Worm (Caenorhabditis elegans): ENCODE results near the gene atln-2.
"Not testable (repeated sequence)": the region's sequence is repeated elsewhere in the genome, so short reads cannot be mapped to it uniquely, and the experiment has no call there.

Gene atln-2

ce11 chrIV:14958551-14958950, 22.9 kb upstream of the atln-2 start, which contains the start of gene Y41E3.1:
TSS of gene Y41E3.1 (minus strand) at chrIV:14958874.
- no peak for TF ChIP-seq T22C8.4 (GFP tag; IDR thresholded peaks at IDR 0.05)
- TF ChIP-seq ztf-23 (GFP tag; IDR thresholded peaks at IDR 0.05) = no peak
- TF ChIP-seq ref-1 (GFP tag; conservative IDR thresholded peaks at IDR 0.05) = no peak
- TF ChIP-seq flt-1 (GFP tag; IDR thresholded peaks at IDR 0.05) = no peak
- no peak for TF ChIP-seq klf-2 (GFP tag; conservative IDR thresholded peaks at IDR 0.05)
- TF ChIP-seq cog-1 (tag; optimal IDR thresholded peaks at IDR 0.05) = no peak
- TF ChIP-seq med-1 (GFP tag; optimal IDR thresholded peaks at IDR 0.05; ENCODE audit: insufficient read depth) = no peak
- TF ChIP-seq tab-1 (GFP tag; IDR thresholded peaks at IDR 0.05) = no peak
- no peak for TF ChIP-seq ztf-29 (GFP tag; IDR thresholded peaks at IDR 0.05)

- TF ChIP-seq T22C8.4 (GFP tag; IDR thresholded peaks at IDR 0.05) (no peak), ztf-29 (GFP tag; IDR thresholded peaks at IDR 0.05) (no peak), ref-1 (GFP tag; conservative IDR thresholded peaks at IDR 0.05) (no peak), tab-1 (GFP tag; IDR thresholded peaks at IDR 0.05) (no peak), klf-2 (GFP tag; conservative IDR thresholded peaks at IDR 0.05) (no peak)
These were observed 22.0 kb upstream of the atln-2 start for ce11 chrIV:14959375-14959774.

ce11 chrIV:14960061-14960460, 21.4 kb upstream of the atln-2 start:
- TF ChIP-seq ref-1 (GFP tag; conservative IDR thresholded peaks at IDR 0.05) = no peak
- TF ChIP-seq cog-1 (tag; optimal IDR thresholded peaks at IDR 0.05) = no peak
- TF ChIP-seq med-1 (GFP tag; optimal IDR thresholded peaks at IDR 0.05; ENCODE audit: insufficient read depth) = no peak
- TF ChIP-seq ztf-29 (GFP tag; IDR thresholded peaks at IDR 0.05) = no peak
- TF ChIP-seq T22C8.4 (GFP tag; IDR thresholded peaks at IDR 0.05) = no peak
- TF ChIP-seq ztf-23 (GFP tag; IDR thresholded peaks at IDR 0.05) = no peak
- no peak for TF ChIP-seq tab-1 (GFP tag; IDR thresholded peaks at IDR 0.05)
- TF ChIP-seq flt-1 (GFP tag; IDR thresholded peaks at IDR 0.05) = no peak
- no peak for TF ChIP-seq klf-2 (GFP tag; conservative IDR thresholded peaks at IDR 0.05)

ce11 chrIV:14978204-14978603, 3.2 kb upstream of the atln-2 start:
- TF ChIP-seq ztf-29 (GFP tag; IDR thresholded peaks at IDR 0.05) (no peak), cog-1 (tag; optimal IDR thresholded peaks at IDR 0.05) (no peak), tab-1 (GFP tag; IDR thresholded peaks at IDR 0.05) (no peak), ztf-23 (GFP tag; IDR thresholded peaks at IDR 0.05) (no peak), flt-1 (GFP tag; IDR thresholded peaks at IDR 0.05) (no peak), med-1 (GFP tag; optimal IDR thresholded peaks at IDR 0.05; ENCODE audit: insufficient read depth) (no peak), T22C8.4 (GFP tag; IDR thresholded peaks at IDR 0.05) (no peak), klf-2 (GFP tag; conservative IDR thresholded peaks at IDR 0.05) (no peak), ref-1 (GFP tag; conservative IDR thresholded peaks at IDR 0.05) (no peak)

ce11 chrIV:14985019-14985418, 3.6 kb downstream of the atln-2 start:
- TF ChIP-seq cog-1 (tag; optimal IDR thresholded peaks at IDR 0.05) (no peak), ztf-29 (GFP tag; IDR thresholded peaks at IDR 0.05) (no peak), ztf-23 (GFP tag; IDR thresholded peaks at IDR 0.05) (no peak), ref-1 (GFP tag; conservative IDR thresholded peaks at IDR 0.05) (no peak), klf-2 (GFP tag; conservative IDR thresholded peaks at IDR 0.05) (no peak), tab-1 (GFP tag; IDR thresholded peaks at IDR 0.05) (no peak), med-1 (GFP tag; optimal IDR thresholded peaks at IDR 0.05; ENCODE audit: insufficient read depth) (no peak), T22C8.4 (GFP tag; IDR thresholded peaks at IDR 0.05) (no peak), flt-1 (GFP tag; IDR thresholded peaks at IDR 0.05) (no peak)

ce11 chrIV:14985859-14986258, 4.4 kb downstream of the atln-2 start:
- TF ChIP-seq flt-1 (GFP tag; IDR thresholded peaks at IDR 0.05) (no peak), tab-1 (GFP tag; IDR thresholded peaks at IDR 0.05) (no peak), cog-1 (tag; optimal IDR thresholded peaks at IDR 0.05) (no peak), ztf-29 (GFP tag; IDR thresholded peaks at IDR 0.05) (no peak), ztf-23 (GFP tag; IDR thresholded peaks at IDR 0.05) (no peak), med-1 (GFP tag; optimal IDR thresholded peaks at IDR 0.05; ENCODE audit: insufficient read depth) (no peak), ref-1 (GFP tag; conservative IDR thresholded peaks at IDR 0.05) (no peak), T22C8.4 (GFP tag; IDR thresholded peaks at IDR 0.05) (no peak), klf-2 (GFP tag; conservative IDR thresholded peaks at IDR 0.05) (no peak)

ce11 chrIV:14986684-14987083, 5.3 kb downstream of the atln-2 start, which contains the start of gene dpy-4:
TSS of gene dpy-4 (minus strand) at chrIV:14986784.
- no peak for TF ChIP-seq klf-2 (GFP tag; conservative IDR thresholded peaks at IDR 0.05)
- no peak for TF ChIP-seq T22C8.4 (GFP tag; IDR thresholded peaks at IDR 0.05)
- TF ChIP-seq cog-1 (tag; optimal IDR thresholded peaks at IDR 0.05) = no peak
- TF ChIP-seq med-1 (GFP tag; optimal IDR thresholded peaks at IDR 0.05; ENCODE audit: insufficient read depth) = no peak
- no peak for TF ChIP-seq flt-1 (GFP tag; IDR thresholded peaks at IDR 0.05)
- TF ChIP-seq tab-1 (GFP tag; IDR thresholded peaks at IDR 0.05) = no peak
- TF ChIP-seq ref-1 (GFP tag; conservative IDR thresholded peaks at IDR 0.05) = no peak
- no peak for TF ChIP-seq ztf-23 (GFP tag; IDR thresholded peaks at IDR 0.05)
- TF ChIP-seq ztf-29 (GFP tag; IDR thresholded peaks at IDR 0.05) = no peak

- not testable (repeated sequence) for TF ChIP-seq T22C8.4 (GFP tag; IDR thresholded peaks at IDR 0.05); ref-1 (GFP tag; conservative IDR thresholded peaks at IDR 0.05); ztf-29 (GFP tag; IDR thresholded peaks at IDR 0.05)
These were observed 25.1 kb downstream of the atln-2 start, which contains the start of gene Y41E3.6 for ce11 chrIV:15006494-15006893. TSS of gene Y41E3.6 (plus strand) at chrIV:15006794.

ce11 chrIV:15008200-15008599, 26.8 kb downstream of the atln-2 start:
- no peak for TF ChIP-seq cog-1 (tag; optimal IDR thresholded peaks at IDR 0.05)
- no peak for TF ChIP-seq T22C8.4 (GFP tag; IDR thresholded peaks at IDR 0.05)
- no peak for TF ChIP-seq med-1 (GFP tag; optimal IDR thresholded peaks at IDR 0.05; ENCODE audit: insufficient read depth)
- no peak for TF ChIP-seq ref-1 (GFP tag; conservative IDR thresholded peaks at IDR 0.05)
- TF ChIP-seq klf-2 (GFP tag; conservative IDR thresholded peaks at IDR 0.05) = no peak
- TF ChIP-seq tab-1 (GFP tag; IDR thresholded peaks at IDR 0.05) = no peak
- TF ChIP-seq ztf-29 (GFP tag; IDR thresholded peaks at IDR 0.05) = no peak
- TF ChIP-seq ztf-23 (GFP tag; IDR thresholded peaks at IDR 0.05) = no peak
- TF ChIP-seq flt-1 (GFP tag; IDR thresholded peaks at IDR 0.05) = no peak

ce11 chrIV:15011169-15011568, 29.8 kb downstream of the atln-2 start:
- no peak for TF ChIP-seq cog-1 (tag; optimal IDR thresholded peaks at IDR 0.05)
